Fruit fly (Drosophila melanogaster) whole organism, embryonic: ENCODE results near the gene CG13359.

Experiments
- ATbp ChIP-seq: fragments of 200-800 bp; sonication (Bioruptor generic); optimal IDR thresholded peaks from 2 replicates; lab custom pipeline; 2017; ENCODE audit warnings: missing biosample characterization, mild to moderate bottlenecking, missing genetic modification characterization, missing genetic modification reagents
- Ada2b ChIP-seq: fragments of 200-800 bp; sonication (Bioruptor generic); IDR thresholded peaks from 2 replicates; pipeline ENCODE4 v1.3.6; 2022; ENCODE audit warnings: missing biosample characterization, missing genetic modification characterization
- Bgb ChIP-seq: fragments of 200-800 bp; sonication (Bioruptor generic); IDR thresholded peaks from 2 replicates; pipeline ENCODE4 v1.3.6; 2022; ENCODE audit warnings: missing biosample characterization, missing genetic modification characterization; ENCODE audit not compliant: partially characterized antibody
- BtbVII ChIP-seq: fragments of 200-800 bp; sonication (Bioruptor generic); optimal IDR thresholded peaks from 3 replicates; lab custom pipeline; 2017; ENCODE audit warnings: missing biosample characterization, mild to moderate bottlenecking, missing genetic modification characterization
- CG1024 ChIP-seq: fragments of 200-800 bp; sonication (Bioruptor generic); IDR thresholded peaks from 2 replicates; pipeline ENCODE4 v1.3.6; 2022; ENCODE audit warnings: missing biosample characterization, missing genetic modification characterization
- CG10654 ChIP-seq: fragments of 200-800 bp; sonication (Bioruptor generic); optimal IDR thresholded peaks from 2 replicates; lab custom pipeline; 2016; ENCODE audit warnings: missing biosample characterization, missing genetic modification characterization
- CG11456 ChIP-seq: fragments of 200-800 bp; sonication (Bioruptor generic); IDR thresholded peaks from 3 replicates; pipeline ENCODE4 v1.3.6; 2022; ENCODE audit warnings: missing biosample characterization, missing genetic modification characterization
- CG12219 ChIP-seq: fragments of 200-800 bp; sonication (Bioruptor generic); optimal IDR thresholded peaks from 3 replicates; lab custom pipeline; 2018; ENCODE audit warnings: missing biosample characterization, mild to moderate bottlenecking, missing genetic modification characterization
- CG12942 ChIP-seq: fragments of 200-800 bp; sonication (Bioruptor generic); optimal IDR thresholded peaks from 3 replicates; lab custom pipeline; 2016; ENCODE audit warnings: missing biosample characterization, missing genetic modification characterization
- CG14710 ChIP-seq: fragments of 200-800 bp; sonication (Bioruptor generic); optimal IDR thresholded peaks from 3 replicates; lab custom pipeline; 2019; ENCODE audit warnings: missing biosample characterization, mild to moderate bottlenecking, missing genetic modification characterization, moderate library complexity
- CG15696 ChIP-seq: fragments of 200-800 bp; sonication (Bioruptor generic); optimal IDR thresholded peaks from 2 replicates; lab custom pipeline; 2019; ENCODE audit warnings: missing biosample characterization, mild to moderate bottlenecking, missing genetic modification characterization, moderate library complexity
- CG17359 ChIP-seq: fragments of 200-800 bp; sonication (Bioruptor generic); optimal IDR thresholded peaks from 3 replicates; lab custom pipeline; 2018; ENCODE audit warnings: missing biosample characterization, mild to moderate bottlenecking, missing genetic modification characterization, moderate library complexity
- CG17361 ChIP-seq: fragments of 200-800 bp; sonication (Bioruptor generic); IDR thresholded peaks from 3 replicates; pipeline ENCODE4 v1.3.6; 2022; ENCODE audit warnings: missing biosample characterization, missing genetic modification characterization
- CG2116 ChIP-seq: fragments of 200-800 bp; sonication (Bioruptor generic); optimal IDR thresholded peaks from 3 replicates; lab custom pipeline; 2018; ENCODE audit warnings: missing biosample characterization, mild to moderate bottlenecking, missing genetic modification characterization
- CG2202 ChIP-seq: fragments of 200-800 bp; sonication (Bioruptor generic); optimal IDR thresholded peaks from 2 replicates; lab custom pipeline; 2018; ENCODE audit warnings: missing biosample characterization, mild to moderate bottlenecking, missing genetic modification characterization
- CG30431 ChIP-seq: fragments of 200-800 bp; sonication (Bioruptor generic); optimal IDR thresholded peaks from 2 replicates; lab custom pipeline; 2017; ENCODE audit warnings: missing biosample characterization, missing genetic modification characterization
- CG3065 ChIP-seq: fragments of 200-800 bp; sonication (Bioruptor generic); optimal IDR thresholded peaks from 2 replicates; lab custom pipeline; 2016; ENCODE audit warnings: missing biosample characterization, missing genetic modification characterization
- CG3163 ChIP-seq: fragments of 200-800 bp; sonication (Bioruptor generic); optimal IDR thresholded peaks from 3 replicates; lab custom pipeline; 2016; ENCODE audit warnings: missing biosample characterization, missing genetic modification characterization
- CG7786 ChIP-seq: fragments of 200-800 bp; sonication (Bioruptor generic); optimal IDR thresholded peaks from 2 replicates; lab custom pipeline; 2016; ENCODE audit warnings: missing biosample characterization, missing genetic modification characterization
- CG8290 ChIP-seq, 3 experiments: fragments of 200-800 bp; sonication (Bioruptor generic); optimal IDR thresholded peaks; 2 replicates each; lab custom pipeline; 2016 to 2019; ENCODE audit warnings: missing biosample characterization in 3 of 3, missing genetic modification characterization in 3 of 3, mild to moderate bottlenecking in 2 of 3, moderate library complexity in 1 of 3
- Chrac-16 ChIP-seq: fragments of 200-800 bp; sonication (Bioruptor generic); optimal IDR thresholded peaks from 3 replicates; lab custom pipeline; 2016; ENCODE audit warnings: missing biosample characterization, missing genetic modification characterization
- Elba2 ChIP-seq: fragments of 200-800 bp; sonication (Bioruptor generic); optimal IDR thresholded peaks from 3 replicates; lab custom pipeline; 2016; ENCODE audit warnings: missing biosample characterization, missing genetic modification characterization
- Gug ChIP-seq: fragments of 200-800 bp; sonication (Bioruptor generic); IDR thresholded peaks from 4 replicates; pipeline ENCODE4 v1.3.6; 2022; ENCODE audit warnings: missing biosample characterization, missing genetic modification characterization
- Mad ChIP-seq: fragments of 200-800 bp; sonication (Bioruptor generic); optimal IDR thresholded peaks from 2 replicates; lab custom pipeline; 2016; ENCODE audit warnings: missing biosample characterization, missing genetic modification characterization
- Scr ChIP-seq: fragments of 200-800 bp; sonication (Bioruptor generic); IDR thresholded peaks from 2 replicates; pipeline ENCODE4 v1.3.6; 2022; ENCODE audit warnings: missing biosample characterization, missing genetic modification characterization; ENCODE audit not compliant: partially characterized antibody
- Spps ChIP-seq: fragments of 200-800 bp; sonication (Bioruptor generic); optimal IDR thresholded peaks from 2 replicates; lab custom pipeline; 2018; ENCODE audit warnings: missing biosample characterization, mild to moderate bottlenecking, missing genetic modification characterization
- Ssrp ChIP-seq: fragments of 200-800 bp; sonication (Bioruptor generic); optimal IDR thresholded peaks from 2 replicates; lab custom pipeline; 2018; ENCODE audit warnings: missing biosample characterization, mild to moderate bottlenecking, missing genetic modification characterization, moderate library complexity
- Vsx1 ChIP-seq: fragments of 200-800 bp; sonication (Bioruptor generic); optimal IDR thresholded peaks from 2 replicates; lab custom pipeline; 2017; ENCODE audit warnings: missing biosample characterization, mild to moderate bottlenecking, missing genetic modification characterization, missing genetic modification reagents
- ara ChIP-seq: fragments of 200-800 bp; sonication (Bioruptor generic); IDR thresholded peaks from 2 replicates; pipeline ENCODE4 v1.3.6; 2022; ENCODE audit warnings: missing biosample characterization, missing genetic modification characterization
- bsh ChIP-seq, 2 experiments: fragments of 200-800 bp; sonication (Bioruptor generic); optimal IDR thresholded peaks; 2 replicates each; lab custom pipeline; 2017 to 2018; ENCODE audit warnings: mild to moderate bottlenecking in 2 of 2, missing biosample characterization in 2 of 2, missing genetic modification characterization in 2 of 2, moderate library complexity in 1 of 2
- dmrt11E ChIP-seq: fragments of 200-800 bp; sonication (Bioruptor generic); optimal IDR thresholded peaks from 3 replicates; lab custom pipeline; 2018; ENCODE audit warnings: missing biosample characterization, mild to moderate bottlenecking, missing genetic modification characterization, moderate library complexity
- fd96Cb ChIP-seq: fragments of 200-800 bp; sonication (Bioruptor generic); optimal IDR thresholded peaks from 2 replicates; lab custom pipeline; 2018; ENCODE audit warnings: missing biosample characterization, mild to moderate bottlenecking, missing genetic modification characterization, moderate library complexity
- gcm ChIP-seq: fragments of 200-800 bp; sonication (Bioruptor generic); optimal IDR thresholded peaks from 2 replicates; lab custom pipeline; 2019; ENCODE audit warnings: missing biosample characterization, mild to moderate bottlenecking, missing genetic modification characterization, moderate library complexity
- gem ChIP-seq: fragments of 200-800 bp; sonication (Bioruptor generic); optimal IDR thresholded peaks from 2 replicates; lab custom pipeline; 2019; ENCODE audit warnings: missing biosample characterization, mild to moderate bottlenecking, missing genetic modification characterization, moderate library complexity
- kay ChIP-seq: fragments of 200-800 bp; sonication (Bioruptor generic); optimal IDR thresholded peaks from 2 replicates; lab custom pipeline; 2016; ENCODE audit warnings: missing biosample characterization, missing genetic modification characterization
- lilli ChIP-seq: fragments of 200-800 bp; sonication (Bioruptor generic); optimal IDR thresholded peaks from 3 replicates; lab custom pipeline; 2016; ENCODE audit warnings: missing biosample characterization, missing genetic modification characterization
- nom ChIP-seq: fragments of 200-800 bp; sonication (Bioruptor generic); optimal IDR thresholded peaks from 2 replicates; lab custom pipeline; 2017; ENCODE audit warnings: missing biosample characterization, missing genetic modification characterization, mild to moderate bottlenecking, moderate library complexity, missing genetic modification reagents
- pb ChIP-seq: fragments of 200-800 bp; sonication (Bioruptor generic); optimal IDR thresholded peaks from 3 replicates; lab custom pipeline; 2016; ENCODE audit warnings: missing biosample characterization, missing genetic modification characterization
- phol ChIP-seq: fragments of 200-800 bp; sonication (Bioruptor generic); optimal IDR thresholded peaks from 3 replicates; lab custom pipeline; 2018; ENCODE audit warnings: missing biosample characterization, mild to moderate bottlenecking, missing genetic modification characterization, moderate library complexity
- psq ChIP-seq: fragments of 200-800 bp; sonication (Bioruptor generic); optimal IDR thresholded peaks from 2 replicates; lab custom pipeline; 2017; ENCODE audit warnings: missing biosample characterization, missing genetic modification characterization
- pzg ChIP-seq: fragments of 200-800 bp; sonication (Bioruptor generic); optimal IDR thresholded peaks from 3 replicates; lab custom pipeline; 2018; ENCODE audit warnings: missing biosample characterization, mild to moderate bottlenecking, missing genetic modification characterization, moderate library complexity
- row ChIP-seq: fragments of 200-800 bp; sonication (Bioruptor generic); IDR thresholded peaks from 3 replicates; pipeline ENCODE4 v1.3.6; 2022; ENCODE audit warnings: missing biosample characterization, missing genetic modification characterization
- sr ChIP-seq: fragments of 200-800 bp; sonication (Bioruptor generic); IDR thresholded peaks from 3 replicates; pipeline ENCODE4 v1.3.6; 2022; ENCODE audit warnings: missing biosample characterization, missing genetic modification characterization
- vvl ChIP-seq: fragments of 200-800 bp; sonication (Bioruptor generic); IDR thresholded peaks from 2 replicates; pipeline ENCODE4 v1.3.6; 2022; ENCODE audit warnings: missing biosample characterization, missing genetic modification characterization
- z ChIP-seq: fragments of 200-800 bp; sonication (Bioruptor generic); IDR thresholded peaks from 3 replicates; pipeline ENCODE4 v1.3.6; 2022; ENCODE audit warnings: missing biosample characterization, missing genetic modification characterization

CG13359 gene

DNA sequence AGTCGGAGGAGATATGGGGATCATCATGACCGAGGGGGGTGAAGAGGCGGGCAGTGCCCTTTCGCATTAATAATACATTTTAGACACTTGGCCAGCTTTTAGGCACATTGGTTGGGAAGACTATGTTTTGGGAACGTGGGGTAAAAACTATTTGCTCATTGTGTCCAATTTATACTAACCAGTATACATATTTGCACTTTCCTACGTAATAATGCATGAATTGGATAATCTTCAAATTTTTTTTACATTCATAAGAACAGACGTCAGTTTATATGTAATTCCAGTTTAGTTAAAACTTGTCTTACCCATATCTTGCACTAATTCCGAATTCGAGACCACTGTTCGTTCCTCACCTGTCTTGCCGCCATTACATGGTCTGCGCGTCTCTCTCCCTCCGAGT lies 23.9 kb downstream of the CG13359 start (continued):
- TF ChIP-seq ara (GFP tag; lab: Robert Waterston, UW) (peak; percentile 34; the same call in 1 of the 2 replicates), Mad (GFP tag; lab: Kevin White, UChicago) (no peak), row (GFP tag; lab: Robert Waterston, UW) (peak; percentile 56), CG12219 (GFP tag; lab: Kevin White, UChicago) (peak; percentile 6), CG3065 (GFP tag; lab: Kevin White, UChicago) (no peak), bsh (GFP tag; optimal IDR thresholded peaks at IDR 0.05; lab: Kevin White, UChicago) (peak; percentile 6 to 47), Scr (GFP tag; lab: Robert Waterston, UW) (no peak), CG15696 (tag; lab: Kevin White, UChicago) (peak; percentile 2), psq (no peak), CG2202 (no peak), fd96Cb (peak; percentile 32), Chrac-16 (peak; percentile 16), Gug (GFP tag; lab: Robert Waterston, UW) (no peak), CG1024 (GFP tag; lab: Robert Waterston, UW) (no peak), z (GFP tag; lab: Robert Waterston, UW) (no peak), Spps (no peak), CG3163 (GFP tag; lab: Kevin White, UChicago) (no peak), BtbVII (no peak), CG12942 (GFP tag; lab: Kevin White, UChicago) (no peak), gem (peak; percentile 53), ATbp (peak; percentile 45), CG17359 (peak; percentile 36), phol (tag; lab: Kevin White, UChicago) (peak; percentile 39), Ada2b (GFP tag; lab: Robert Waterston, UW) (0 out of 2 replicates have a peak, but pooled peaks have one; percentile 18), lilli (peak; percentile 21), Ssrp (tag; lab: Kevin White, UChicago) (no peak), Vsx1 (GFP tag; lab: Kevin White, UChicago) (no peak), CG14710 (tag; lab: Kevin White, UChicago) (no peak), CG10654 (GFP tag; lab: Kevin White, UChicago) (no peak), pb (GFP tag; lab: Kevin White, UChicago) (no peak), nom (peak; percentile 14), Elba2 (no peak), CG2116 (GFP tag; lab: Kevin White, UChicago) (no peak), CG11456 (GFP tag; lab: Robert Waterston, UW) (no peak), CG30431 (no peak), kay (GFP tag; lab: Kevin White, UChicago) (no peak), CG8290 (GFP tag; optimal IDR thresholded peaks at IDR 0.05; lab: Kevin White, UChicago) (no peak), CG8290 (tag; optimal IDR thresholded peaks at IDR 0.05; lab: Kevin White, UChicago) (no peak), sr (GFP tag; lab: Robert Waterston, UW) (no peak), vvl (peak; percentile 30; the same call in 1 of the 2 replicates), dmrt11E (peak; percentile 29), gcm (no peak), pzg (GFP tag; lab: Kevin White, UChicago) (no peak), CG17361 (0 out of 3 replicates have a peak, but pooled peaks have one; percentile 24), CG7786 (GFP tag; lab: Kevin White, UChicago) (no peak), Bgb (no peak)
